Fruit fly (Drosophila melanogaster) whole organism, embryonic: ENCODE data around the gene Sec13.

Source experiments
- ATbp ChIP-seq: fragments of 200-800 bp; sonication (Bioruptor generic); optimal IDR thresholded peaks from 2 replicates; lab custom pipeline; 2017; ENCODE audit warnings: missing biosample characterization, mild to moderate bottlenecking, missing genetic modification characterization, missing genetic modification reagents
- Adf1 ChIP-seq: fragments of 200-800 bp; sonication (Bioruptor generic); IDR thresholded peaks from 2 replicates; pipeline ENCODE4 v1.3.6; 2022; ENCODE audit warnings: missing biosample characterization, missing genetic modification characterization
- B-H2 ChIP-seq: fragments of 200-800 bp; sonication (Bioruptor generic); optimal IDR thresholded peaks from 2 replicates; lab custom pipeline; 2018; ENCODE audit warnings: missing biosample characterization, mild to moderate bottlenecking, missing genetic modification characterization
- CG10274 ChIP-seq: fragments of 200-800 bp; sonication (Bioruptor generic); optimal IDR thresholded peaks from 3 replicates; lab custom pipeline; 2017; ENCODE audit warnings: missing biosample characterization, mild to moderate bottlenecking, missing genetic modification characterization
- CG10321 ChIP-seq: fragments of 200-800 bp; sonication (Bioruptor generic); IDR thresholded peaks from 2 replicates; pipeline ENCODE4 v1.3.6; 2022; ENCODE audit warnings: missing biosample characterization, missing genetic modification characterization
- CG10431 ChIP-seq: fragments of 200-800 bp; sonication (Bioruptor generic); optimal IDR thresholded peaks from 3 replicates; lab custom pipeline; 2018; ENCODE audit warnings: missing biosample characterization, mild to moderate bottlenecking, missing genetic modification characterization
- CG10543 ChIP-seq: fragments of 200-800 bp; sonication (Bioruptor generic); optimal IDR thresholded peaks from 3 replicates; lab custom pipeline; 2017; ENCODE audit warnings: missing biosample characterization, mild to moderate bottlenecking, missing genetic modification characterization, moderate library complexity
- CG12155 ChIP-seq: fragments of 200-800 bp; sonication (Bioruptor generic); optimal IDR thresholded peaks from 3 replicates; lab custom pipeline; 2016; ENCODE audit warnings: missing biosample characterization, missing genetic modification characterization
- CG12769 ChIP-seq: fragments of 200-800 bp; sonication (Bioruptor generic); optimal IDR thresholded peaks from 2 replicates; lab custom pipeline; 2019; ENCODE audit warnings: missing biosample characterization, mild to moderate bottlenecking, missing genetic modification characterization, moderate library complexity
- CG13123 ChIP-seq: fragments of 200-800 bp; sonication (Bioruptor generic); optimal IDR thresholded peaks from 2 replicates; lab custom pipeline; 2016; ENCODE audit warnings: missing biosample characterization, missing genetic modification characterization
- CG13624 ChIP-seq: fragments of 200-800 bp; sonication (Bioruptor generic); optimal IDR thresholded peaks from 2 replicates; lab custom pipeline; 2016; ENCODE audit warnings: missing biosample characterization, missing genetic modification characterization
- CG13894 ChIP-seq: fragments of 200-800 bp; sonication (Bioruptor generic); optimal IDR thresholded peaks from 3 replicates; lab custom pipeline; 2018; ENCODE audit warnings: missing biosample characterization, mild to moderate bottlenecking, missing genetic modification characterization, moderate library complexity
- CG15011 ChIP-seq: fragments of 200-800 bp; sonication (Bioruptor generic); optimal IDR thresholded peaks from 3 replicates; lab custom pipeline; 2018; ENCODE audit warnings: missing biosample characterization, mild to moderate bottlenecking, missing genetic modification characterization
- CG16779 ChIP-seq: fragments of 200-800 bp; sonication (Bioruptor generic); IDR thresholded peaks from 2 replicates; pipeline ENCODE4 v1.3.6; 2022; ENCODE audit warnings: missing biosample characterization, missing genetic modification characterization
- CG18262 ChIP-seq: fragments of 200-800 bp; optimal IDR thresholded peaks from 3 replicates; lab custom pipeline; 2019; ENCODE audit warnings: missing biosample characterization, mild to moderate bottlenecking, missing genetic modification characterization, moderate library complexity
- CG2120 ChIP-seq: fragments of 200-800 bp; sonication (Bioruptor generic); optimal IDR thresholded peaks from 3 replicates; lab custom pipeline; 2016; ENCODE audit warnings: missing biosample characterization, missing genetic modification characterization
- CG31224 ChIP-seq: fragments of 200-800 bp; sonication (Bioruptor generic); IDR thresholded peaks from 2 replicates; pipeline ENCODE4 v1.3.6; 2022; ENCODE audit warnings: missing biosample characterization, missing genetic modification characterization
- CG32772 ChIP-seq: fragments of 200-800 bp; sonication (Bioruptor generic); IDR thresholded peaks from 2 replicates; pipeline ENCODE4 v1.3.6; 2022; ENCODE audit warnings: missing biosample characterization, missing genetic modification characterization
- CG34224 ChIP-seq: fragments of 200-800 bp; sonication (Bioruptor generic); IDR thresholded peaks from 3 replicates; pipeline ENCODE4 v1.3.6; 2022; ENCODE audit warnings: missing biosample characterization, missing genetic modification characterization; ENCODE audit not compliant: partially characterized antibody
- CG8281 ChIP-seq: fragments of 200-800 bp; sonication (Bioruptor generic); optimal IDR thresholded peaks from 2 replicates; lab custom pipeline; 2018; ENCODE audit warnings: missing biosample characterization, mild to moderate bottlenecking, missing genetic modification characterization, moderate library complexity
- CG8765 ChIP-seq: fragments of 200-800 bp; sonication (Bioruptor generic); IDR thresholded peaks from 2 replicates; pipeline ENCODE4 v1.3.6; 2022; ENCODE audit warnings: missing biosample characterization, missing genetic modification characterization
- Dll ChIP-seq: fragments of 200-800 bp; sonication (Bioruptor generic); IDR thresholded peaks from 4 replicates; pipeline ENCODE4 v1.3.6; 2022; ENCODE audit warnings: missing biosample characterization, missing genetic modification characterization; ENCODE audit not compliant: partially characterized antibody
- H15 ChIP-seq: fragments of 200-800 bp; sonication (Bioruptor generic); IDR thresholded peaks from 3 replicates; pipeline ENCODE4 v1.3.6; 2022; ENCODE audit warnings: missing biosample characterization, missing genetic modification characterization
- Lhr ChIP-seq: fragments of 200-800 bp; sonication (Bioruptor generic); optimal IDR thresholded peaks from 3 replicates; lab custom pipeline; 2017; ENCODE audit warnings: mild to moderate bottlenecking, missing biosample characterization, missing genetic modification reagents, missing genetic modification characterization
- MBD-R2 ChIP-seq: fragments of 200-800 bp; sonication (Bioruptor generic); IDR thresholded peaks from 2 replicates; pipeline ENCODE4 v1.3.6; 2022; ENCODE audit warnings: missing biosample characterization, missing genetic modification characterization
- Meics ChIP-seq: fragments of 200-800 bp; sonication (Bioruptor generic); optimal IDR thresholded peaks from 2 replicates; lab custom pipeline; 2017; ENCODE audit warnings: missing biosample characterization, mild to moderate bottlenecking, missing genetic modification characterization
- Nf-YB ChIP-seq: fragments of 200-800 bp; sonication (Bioruptor generic); optimal IDR thresholded peaks from 3 replicates; lab custom pipeline; 2019; ENCODE audit warnings: missing biosample characterization, mild to moderate bottlenecking, missing genetic modification characterization, moderate library complexity
- Nf-YC ChIP-seq: fragments of 200-800 bp; optimal IDR thresholded peaks from 3 replicates; lab custom pipeline; 2019; ENCODE audit warnings: missing biosample characterization, mild to moderate bottlenecking, missing genetic modification characterization, moderate library complexity
- Pdp1 ChIP-seq, 2 experiments: fragments of 200-800 bp; sonication (Bioruptor generic); optimal IDR thresholded peaks; 3 replicates each; lab custom pipeline; 2016; ENCODE audit warnings: missing biosample characterization in 2 of 2, missing genetic modification characterization in 2 of 2, mild to moderate bottlenecking in 1 of 2, moderate library complexity in 1 of 2
- Ptx1 ChIP-seq: fragments of 200-800 bp; sonication (Bioruptor generic); IDR thresholded peaks from 2 replicates; pipeline ENCODE4 v1.3.6; 2022; ENCODE audit warnings: missing biosample characterization, missing genetic modification characterization
- Rfx ChIP-seq: fragments of 200-800 bp; sonication (Bioruptor generic); IDR thresholded peaks from 2 replicates; pipeline ENCODE4 v1.3.6; 2022; ENCODE audit warnings: missing biosample characterization, missing genetic modification characterization
- Scr ChIP-seq: fragments of 200-800 bp; sonication (Bioruptor generic); IDR thresholded peaks from 2 replicates; pipeline ENCODE4 v1.3.6; 2022; ENCODE audit warnings: missing biosample characterization, missing genetic modification characterization; ENCODE audit not compliant: partially characterized antibody
- Xrp1 ChIP-seq: fragments of 200-800 bp; sonication (Bioruptor generic); IDR thresholded peaks from 2 replicates; pipeline ENCODE4 v1.3.6; 2022; ENCODE audit warnings: missing biosample characterization, missing genetic modification characterization
- amos ChIP-seq: fragments of 200-800 bp; sonication (Bioruptor generic); IDR thresholded peaks from 2 replicates; pipeline ENCODE4 v1.3.6; 2022; ENCODE audit warnings: missing biosample characterization, missing genetic modification characterization; ENCODE audit not compliant: partially characterized antibody
- az2 ChIP-seq: fragments of 200-800 bp; sonication (Bioruptor generic); optimal IDR thresholded peaks from 3 replicates; lab custom pipeline; 2016; ENCODE audit warnings: missing biosample characterization, missing genetic modification characterization
- bbx ChIP-seq: fragments of 200-800 bp; sonication (Bioruptor generic); IDR thresholded peaks from 2 replicates; pipeline ENCODE4 v1.3.6; 2022; ENCODE audit warnings: missing biosample characterization, missing genetic modification characterization; ENCODE audit not compliant: partially characterized antibody
- chn ChIP-seq: fragments of 200-800 bp; sonication (Bioruptor generic); optimal IDR thresholded peaks from 2 replicates; lab custom pipeline; 2016; ENCODE audit warnings: missing biosample characterization, missing genetic modification characterization
- ci ChIP-seq: fragments of 200-800 bp; sonication (Bioruptor generic); IDR thresholded peaks from 3 replicates; pipeline ENCODE4 v1.3.6; 2022; ENCODE audit warnings: missing biosample characterization, missing genetic modification characterization
- ems ChIP-seq: fragments of 200-800 bp; sonication (Bioruptor generic); optimal IDR thresholded peaks from 3 replicates; lab custom pipeline; 2016; ENCODE audit warnings: missing biosample characterization, missing genetic modification characterization
- gfzf ChIP-seq: fragments of 200-800 bp; sonication (Bioruptor generic); optimal IDR thresholded peaks from 2 replicates; lab custom pipeline; 2016; ENCODE audit warnings: missing biosample characterization, mild to moderate bottlenecking, missing genetic modification characterization, moderate library complexity
- gro ChIP-seq: fragments of 200-800 bp; sonication (Bioruptor generic); optimal IDR thresholded peaks from 2 replicates; lab custom pipeline; 2016; ENCODE audit warnings: missing biosample characterization, missing genetic modification characterization
- inv ChIP-seq: fragments of 200-800 bp; sonication (Bioruptor generic); IDR thresholded peaks from 2 replicates; pipeline ENCODE4 v1.3.6; 2022; ENCODE audit warnings: missing biosample characterization, missing genetic modification characterization; ENCODE audit not compliant: partially characterized antibody
- nau ChIP-seq: fragments of 200-800 bp; sonication (Bioruptor generic); optimal IDR thresholded peaks from 3 replicates; lab custom pipeline; 2017; ENCODE audit warnings: missing biosample characterization, mild to moderate bottlenecking, missing genetic modification characterization, missing genetic modification reagents
- rib ChIP-seq: fragments of 200-800 bp; sonication (Bioruptor generic); IDR thresholded peaks from 2 replicates; pipeline ENCODE4 v1.3.6; 2022; ENCODE audit warnings: missing biosample characterization, missing genetic modification characterization
- row ChIP-seq: fragments of 200-800 bp; sonication (Bioruptor generic); IDR thresholded peaks from 3 replicates; pipeline ENCODE4 v1.3.6; 2022; ENCODE audit warnings: missing biosample characterization, missing genetic modification characterization
- scrt ChIP-seq: fragments of 200-800 bp; sonication (Bioruptor generic); optimal IDR thresholded peaks from 2 replicates; lab custom pipeline; 2018; ENCODE audit warnings: missing biosample characterization, mild to moderate bottlenecking, missing genetic modification characterization, moderate library complexity
- sqz ChIP-seq: fragments of 200-800 bp; sonication (Bioruptor generic); optimal IDR thresholded peaks from 3 replicates; lab custom pipeline; 2018; ENCODE audit warnings: missing biosample characterization, mild to moderate bottlenecking, missing genetic modification characterization
- tna ChIP-seq: fragments of 200-800 bp; sonication (Bioruptor generic); IDR thresholded peaks from 2 replicates; pipeline ENCODE4 v1.3.6; 2022; ENCODE audit warnings: missing biosample characterization, missing genetic modification characterization; ENCODE audit not compliant: partially characterized antibody
- zen2 ChIP-seq: fragments of 200-800 bp; sonication (Bioruptor generic); IDR thresholded peaks from 3 replicates; pipeline ENCODE4 v1.3.6; 2022; ENCODE audit warnings: missing biosample characterization, missing genetic modification characterization; ENCODE audit not compliant: partially characterized antibody

Sec13 gene

dm6 chr3R:23374290-23374689, 18.2 kb downstream of the Sec13 start (continued):
- peak; percentile 5 for TF ChIP-seq B-H2 (GFP tag; lab: Kevin White, UChicago)
- TF ChIP-seq CG10543 (GFP tag; lab: Kevin White, UChicago), result peak; percentile 71
- TF ChIP-seq CG10321 (GFP tag; lab: Robert Waterston, UW), result no peak
- TF ChIP-seq CG18262 (tag; lab: Kevin White, UChicago), result no peak
- no peak for TF ChIP-seq Meics (GFP tag; lab: Kevin White, UChicago)
- TF ChIP-seq CG10431 (GFP tag; lab: Kevin White, UChicago), result peak; percentile 57
- no peak for TF ChIP-seq ATbp (GFP tag; lab: Kevin White, UChicago)
- no peak for TF ChIP-seq CG15011
- TF ChIP-seq gfzf, result peak; percentile 28
- peak; percentile 37 for TF ChIP-seq CG13894 (tag; lab: Kevin White, UChicago)
- TF ChIP-seq CG8281 (tag; lab: Kevin White, UChicago), result no peak
- peak; percentile 99 for TF ChIP-seq CG31224
- TF ChIP-seq Dll (GFP tag; lab: Robert Waterston, UW), result 0 out of 4 replicates have a peak, but pooled peaks have one; percentile 19
- peak; percentile 89 for TF ChIP-seq CG32772 (GFP tag; lab: Robert Waterston, UW)
- no peak for TF ChIP-seq H15 (GFP tag; lab: Robert Waterston, UW)
- TF ChIP-seq chn (GFP tag; lab: Kevin White, UChicago), result peak; percentile 4
- TF ChIP-seq Nf-YB, result no peak
- peak; percentile 16 for TF ChIP-seq CG12155 (GFP tag; lab: Kevin White, UChicago)
- no peak for TF ChIP-seq inv (GFP tag; lab: Robert Waterston, UW)
- TF ChIP-seq scrt (GFP tag; lab: Kevin White, UChicago), result peak; percentile 30
- TF ChIP-seq Rfx (GFP tag; lab: Robert Waterston, UW), result 0 out of 2 replicates have a peak, but pooled peaks have one; percentile 22
- no peak for TF ChIP-seq CG13123 (GFP tag; lab: Kevin White, UChicago)
- no peak; the same call in 1 of the 2 replicates for TF ChIP-seq Xrp1 (GFP tag; lab: Robert Waterston, UW)
- TF ChIP-seq Nf-YC (tag; lab: Kevin White, UChicago), result peak; percentile 6
- TF ChIP-seq Lhr, result peak; percentile 8
- TF ChIP-seq CG12769, result peak; percentile 40
- no peak for TF ChIP-seq CG8765 (GFP tag; lab: Robert Waterston, UW)
- TF ChIP-seq zen2 (GFP tag; lab: Robert Waterston, UW), result 0 out of 3 replicates have a peak, but pooled peaks have one; percentile 29
- peak; percentile 44 for TF ChIP-seq Adf1
- TF ChIP-seq az2 (GFP tag; lab: Kevin White, UChicago), result no peak
- TF ChIP-seq row (GFP tag; lab: Robert Waterston, UW), result peak; percentile 29; the same call in 1 of the 3 replicates
- peak; percentile 23; the same call in 1 of the 2 replicates for TF ChIP-seq bbx (GFP tag; lab: Robert Waterston, UW)
- peak; percentile 45; the same call in 1 of the 2 replicates for TF ChIP-seq tna (GFP tag; lab: Robert Waterston, UW)
- TF ChIP-seq CG16779 (GFP tag; lab: Robert Waterston, UW), result no peak
- 0 out of 2 replicates have a peak, but pooled peaks have one; percentile 16 for TF ChIP-seq Ptx1 (GFP tag; lab: Robert Waterston, UW)
- peak; percentile 34 for TF ChIP-seq CG2120 (GFP tag; lab: Kevin White, UChicago)
- peak; percentile 59 for TF ChIP-seq gro
- TF ChIP-seq CG13624, result peak; percentile 28
- 0 out of 3 replicates have a peak, but pooled peaks have one; percentile 32 for TF ChIP-seq ci (GFP tag; lab: Robert Waterston, UW)
- TF ChIP-seq nau (GFP tag; lab: Kevin White, UChicago), result no peak
- peak; percentile 46; the same call in 1 of the 2 replicates for TF ChIP-seq MBD-R2
- TF ChIP-seq Scr (GFP tag; lab: Robert Waterston, UW), result peak; percentile 20; the same call in 1 of the 2 replicates
- peak; percentile 87 for TF ChIP-seq sqz (GFP tag; lab: Kevin White, UChicago)
- TF ChIP-seq CG10274 (GFP tag; lab: Kevin White, UChicago), result no peak
- TF ChIP-seq CG34224 (GFP tag; lab: Robert Waterston, UW), result peak; percentile 24; the same call in 1 of the 3 replicates
- TF ChIP-seq rib (GFP tag; lab: Robert Waterston, UW), result 0 out of 2 replicates have a peak, but pooled peaks have one; percentile 59
- peak in 1 of 2 experiments; percentile 36 for TF ChIP-seq Pdp1 (GFP tag; optimal IDR thresholded peaks at IDR 0.05; lab: Kevin White, UChicago)
- no peak; the same call in 1 of the 2 replicates for TF ChIP-seq amos (GFP tag; lab: Robert Waterston, UW)
- no peak for TF ChIP-seq ems (GFP tag; lab: Kevin White, UChicago)
